Worm (Caenorhabditis elegans) whole organism, L4/young adult: ENCODE measurements around the gene EEED8.4.

ENCODE experiments used
- W03F9.2 ChIP-seq: fragments of 150-350 bp; optimal IDR thresholded peaks from 2 replicates; lab custom pipeline; 2014; ENCODE audit warnings: missing biosample characterization, missing genetic modification characterization
- dao-5 ChIP-seq: sonication (generic microtip); optimal IDR thresholded peaks from 2 replicates; lab custom pipeline; 2016; ENCODE audit warnings: missing genotype, missing genetic modification characterization, moderate library complexity, missing compliant biosample characterization
- him-1 ChIP-seq: sonication (generic microtip); optimal IDR thresholded peaks from 2 replicates; lab custom pipeline; 2016; ENCODE audit warnings: missing genotype, missing genetic modification reagents, missing genetic modification characterization, missing compliant biosample characterization

DNA sequence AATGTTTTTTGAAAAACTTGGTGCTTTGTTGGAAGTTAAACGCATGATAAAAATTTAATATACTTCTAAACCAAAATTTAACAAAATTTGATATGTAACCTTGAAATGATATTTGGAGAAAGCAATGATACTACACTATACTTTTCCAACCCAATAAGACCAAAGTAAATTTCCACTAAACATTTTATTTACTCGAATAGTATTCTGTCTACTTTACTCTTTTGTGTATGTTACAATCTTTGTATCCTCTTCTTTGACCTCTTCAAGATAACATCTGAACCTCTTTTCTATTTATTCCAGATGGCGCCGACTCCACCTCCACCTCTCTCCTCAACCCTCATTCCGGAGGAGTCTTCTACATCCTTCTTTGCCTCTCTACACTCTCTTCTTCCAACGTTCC is 44.4 kb downstream of the EEED8.4 start, which contains the start of gene dhs-5:
- no peak for TF ChIP-seq W03F9.2 (tag; lab: Kevin White, UChicago)
- TF ChIP-seq him-1 (tag; lab: Kevin White, UChicago), result no peak
- TF ChIP-seq dao-5 (tag; lab: Kevin White, UChicago), result no peak
